Fruit fly (Drosophila melanogaster) whole organism, embryonic: Measurements from ENCODE around the gene Gycalpha99B.
A peak's percentile ranks its signal among the peaks of the same experiment; 100 is the strongest.

ENCODE experiments used
- Abd-B ChIP-seq: fragments of 200-800 bp; sonication (Bioruptor generic); optimal IDR thresholded peaks from 2 replicates; lab custom pipeline; 2018; ENCODE audit warnings: missing biosample characterization, mild to moderate bottlenecking, missing genetic modification characterization, moderate library complexity
- Ada2b ChIP-seq: fragments of 200-800 bp; sonication (Bioruptor generic); IDR thresholded peaks from 2 replicates; pipeline ENCODE4 v1.3.6; 2022; ENCODE audit warnings: missing biosample characterization, missing genetic modification characterization
- Atf3 ChIP-seq: fragments of 200-800 bp; sonication (Bioruptor generic); optimal IDR thresholded peaks from 3 replicates; lab custom pipeline; 2016; ENCODE audit warnings: missing biosample characterization, missing genetic modification characterization
- B-H1 ChIP-seq: fragments of 200-800 bp; sonication (Bioruptor generic); IDR thresholded peaks from 3 replicates; pipeline ENCODE4 v1.3.6; 2022; ENCODE audit warnings: missing biosample characterization, missing genetic modification characterization
- CG10267 ChIP-seq: fragments of 200-800 bp; sonication (Bioruptor generic); optimal IDR thresholded peaks from 2 replicates; lab custom pipeline; 2018; ENCODE audit warnings: missing biosample characterization, mild to moderate bottlenecking, missing genetic modification characterization, moderate library complexity
- CG10979 ChIP-seq: fragments of 200-800 bp; sonication (Bioruptor generic); optimal IDR thresholded peaks from 2 replicates; lab custom pipeline; 2018; ENCODE audit warnings: missing biosample characterization, mild to moderate bottlenecking, missing genetic modification characterization, moderate library complexity
- CG11456 ChIP-seq: fragments of 200-800 bp; sonication (Bioruptor generic); IDR thresholded peaks from 3 replicates; pipeline ENCODE4 v1.3.6; 2022; ENCODE audit warnings: missing biosample characterization, missing genetic modification characterization
- CG13424 ChIP-seq: fragments of 200-800 bp; sonication (Bioruptor generic); optimal IDR thresholded peaks from 2 replicates; lab custom pipeline; 2019; ENCODE audit warnings: missing biosample characterization, mild to moderate bottlenecking, missing genetic modification characterization, moderate library complexity
- CG14014 ChIP-seq: fragments of 200-800 bp; sonication (Bioruptor generic); IDR thresholded peaks from 2 replicates; pipeline ENCODE4 v1.3.6; 2022; ENCODE audit warnings: missing biosample characterization, missing genetic modification characterization
- CG16863 ChIP-seq: fragments of 200-800 bp; sonication (Bioruptor generic); optimal IDR thresholded peaks from 3 replicates; lab custom pipeline; 2016; ENCODE audit warnings: missing biosample characterization, missing genetic modification characterization
- CG17361 ChIP-seq: fragments of 200-800 bp; sonication (Bioruptor generic); IDR thresholded peaks from 3 replicates; pipeline ENCODE4 v1.3.6; 2022; ENCODE audit warnings: missing biosample characterization, missing genetic modification characterization
- CG17802 ChIP-seq: fragments of 200-800 bp; sonication (Bioruptor generic); optimal IDR thresholded peaks from 2 replicates; lab custom pipeline; 2018; ENCODE audit warnings: missing biosample characterization, mild to moderate bottlenecking, missing genetic modification characterization, moderate library complexity
- CG1832 ChIP-seq: fragments of 200-800 bp; sonication (Bioruptor generic); optimal IDR thresholded peaks from 2 replicates; lab custom pipeline; 2017; ENCODE audit warnings: missing biosample characterization, mild to moderate bottlenecking, missing genetic modification characterization, inconsistent platforms
- CG2889 ChIP-seq: fragments of 200-800 bp; sonication (Bioruptor generic); IDR thresholded peaks from 3 replicates; pipeline ENCODE4 v1.3.6; 2022; ENCODE audit warnings: missing biosample characterization, missing genetic modification characterization
- CG3163 ChIP-seq: fragments of 200-800 bp; sonication (Bioruptor generic); optimal IDR thresholded peaks from 3 replicates; lab custom pipeline; 2016; ENCODE audit warnings: missing biosample characterization, missing genetic modification characterization
- CG32772 ChIP-seq: fragments of 200-800 bp; sonication (Bioruptor generic); IDR thresholded peaks from 2 replicates; pipeline ENCODE4 v1.3.6; 2022; ENCODE audit warnings: missing biosample characterization, missing genetic modification characterization
- CG3847 ChIP-seq: fragments of 200-800 bp; sonication (Bioruptor generic); IDR thresholded peaks from 2 replicates; pipeline ENCODE4 v1.3.6; 2022; ENCODE audit warnings: missing biosample characterization, missing genetic modification characterization
- CG4424 ChIP-seq: fragments of 200-800 bp; sonication (Bioruptor generic); optimal IDR thresholded peaks from 3 replicates; lab custom pipeline; 2016; ENCODE audit warnings: missing biosample characterization, missing genetic modification characterization
- CG6689 ChIP-seq: fragments of 200-800 bp; sonication (Bioruptor generic); IDR thresholded peaks from 2 replicates; pipeline ENCODE4 v1.3.6; 2022; ENCODE audit warnings: missing biosample characterization, missing genetic modification characterization
- CG7271 ChIP-seq: fragments of 200-800 bp; sonication (Bioruptor generic); optimal IDR thresholded peaks from 2 replicates; lab custom pipeline; 2018; ENCODE audit warnings: missing biosample characterization, mild to moderate bottlenecking, missing genetic modification characterization, moderate library complexity
- CG8089 ChIP-seq: fragments of 200-800 bp; sonication (Bioruptor generic); optimal IDR thresholded peaks from 3 replicates; lab custom pipeline; 2016; ENCODE audit warnings: missing biosample characterization, missing genetic modification characterization
- CG8290 ChIP-seq, 3 experiments: fragments of 200-800 bp; sonication (Bioruptor generic); optimal IDR thresholded peaks; 2 replicates each; lab custom pipeline; 2016 to 2019; ENCODE audit warnings: missing biosample characterization in 3 of 3, missing genetic modification characterization in 3 of 3, mild to moderate bottlenecking in 2 of 3, moderate library complexity in 1 of 3
- CrebB ChIP-seq: fragments of 200-800 bp; sonication (Bioruptor generic); optimal IDR thresholded peaks from 3 replicates; lab custom pipeline; 2018; ENCODE audit warnings: missing biosample characterization, mild to moderate bottlenecking, missing genetic modification characterization
- D ChIP-seq, 2 experiments: fragments of 200-800 bp in 1 of 2; fragments of >200 bp in 1 of 2; sonication (Bioruptor generic) in 1 of 2; optimal IDR thresholded peaks; 2 replicates in 1 of 2; 3 replicates in 1 of 2; lab custom pipeline; 2017; ENCODE audit warnings: mild to moderate bottlenecking in 1 of 2, missing biosample characterization in 1 of 2, missing genetic modification characterization in 1 of 2, missing genetic modification reagents in 1 of 2
- Elba2 ChIP-seq: fragments of 200-800 bp; sonication (Bioruptor generic); optimal IDR thresholded peaks from 3 replicates; lab custom pipeline; 2016; ENCODE audit warnings: missing biosample characterization, missing genetic modification characterization
- HmgD ChIP-seq: fragments of 200-800 bp; sonication (Bioruptor generic); optimal IDR thresholded peaks from 3 replicates; lab custom pipeline; 2016; ENCODE audit warnings: missing biosample characterization, missing genetic modification characterization
- Myb ChIP-seq: fragments of 200-800 bp; sonication (Bioruptor generic); optimal IDR thresholded peaks from 2 replicates; lab custom pipeline; 2016; ENCODE audit warnings: missing biosample characterization, missing genetic modification characterization
- NFAT ChIP-seq: fragments of 200-800 bp; sonication (Bioruptor generic); IDR thresholded peaks from 2 replicates; pipeline ENCODE4 v1.3.6; 2022; ENCODE audit warnings: missing biosample characterization, missing genetic modification characterization
- Nf-YB ChIP-seq: fragments of 200-800 bp; sonication (Bioruptor generic); optimal IDR thresholded peaks from 3 replicates; lab custom pipeline; 2019; ENCODE audit warnings: missing biosample characterization, mild to moderate bottlenecking, missing genetic modification characterization, moderate library complexity
- Nf-YC ChIP-seq: fragments of 200-800 bp; optimal IDR thresholded peaks from 3 replicates; lab custom pipeline; 2019; ENCODE audit warnings: missing biosample characterization, mild to moderate bottlenecking, missing genetic modification characterization, moderate library complexity
- PHDP ChIP-seq: fragments of 200-800 bp; sonication (Bioruptor generic); optimal IDR thresholded peaks from 3 replicates; lab custom pipeline; 2018; ENCODE audit warnings: missing biosample characterization, mild to moderate bottlenecking, missing genetic modification characterization, moderate library complexity
- Xrp1 ChIP-seq: fragments of 200-800 bp; sonication (Bioruptor generic); IDR thresholded peaks from 2 replicates; pipeline ENCODE4 v1.3.6; 2022; ENCODE audit warnings: missing biosample characterization, missing genetic modification characterization
- YL-1 ChIP-seq: fragments of 200-800 bp; sonication (Bioruptor generic); optimal IDR thresholded peaks from 3 replicates; lab custom pipeline; 2017; ENCODE audit warnings: missing biosample characterization, mild to moderate bottlenecking, missing genetic modification characterization
- ase ChIP-seq: fragments of 200-800 bp; sonication (Bioruptor generic); IDR thresholded peaks from 3 replicates; pipeline ENCODE4 v1.3.6; 2022; ENCODE audit warnings: missing biosample characterization, missing genetic modification characterization
- ato ChIP-seq: fragments of 200-800 bp; sonication (Bioruptor generic); IDR thresholded peaks from 2 replicates; pipeline ENCODE4 v1.3.6; 2022; ENCODE audit warnings: missing biosample characterization, missing genetic modification characterization; ENCODE audit not compliant: partially characterized antibody
- bigmax ChIP-seq: fragments of 200-800 bp; sonication (Bioruptor generic); optimal IDR thresholded peaks from 2 replicates; lab custom pipeline; 2018; ENCODE audit warnings: missing biosample characterization, mild to moderate bottlenecking, missing genetic modification characterization
- chif ChIP-seq, 2 experiments: fragments of 200-800 bp; sonication (Bioruptor generic); optimal IDR thresholded peaks; 3 replicates each; lab custom pipeline; 2016; ENCODE audit warnings: missing biosample characterization in 2 of 2, missing genetic modification characterization in 2 of 2
- da ChIP-seq: fragments of 200-800 bp; sonication (Bioruptor generic); optimal IDR thresholded peaks from 2 replicates; lab custom pipeline; 2016; ENCODE audit warnings: missing biosample characterization, missing genetic modification characterization
- fd96Cb ChIP-seq: fragments of 200-800 bp; sonication (Bioruptor generic); optimal IDR thresholded peaks from 2 replicates; lab custom pipeline; 2018; ENCODE audit warnings: missing biosample characterization, mild to moderate bottlenecking, missing genetic modification characterization, moderate library complexity
- gcm2 ChIP-seq: fragments of 200-800 bp; sonication (Bioruptor generic); optimal IDR thresholded peaks from 2 replicates; lab custom pipeline; 2016; ENCODE audit warnings: missing biosample characterization, missing genetic modification characterization
- gem ChIP-seq: fragments of 200-800 bp; sonication (Bioruptor generic); optimal IDR thresholded peaks from 2 replicates; lab custom pipeline; 2019; ENCODE audit warnings: missing biosample characterization, mild to moderate bottlenecking, missing genetic modification characterization, moderate library complexity
- gsb-n ChIP-seq: fragments of 200-800 bp; sonication (Bioruptor generic); optimal IDR thresholded peaks from 3 replicates; lab custom pipeline; 2018; ENCODE audit warnings: missing biosample characterization, mild to moderate bottlenecking, missing genetic modification characterization
- lab ChIP-seq: fragments of 200-800 bp; sonication (Bioruptor generic); optimal IDR thresholded peaks from 3 replicates; lab custom pipeline; 2017; ENCODE audit warnings: missing biosample characterization, missing genetic modification characterization, mild to moderate bottlenecking, moderate library complexity, missing genetic modification reagents
- otp ChIP-seq: fragments of 200-800 bp; sonication (Bioruptor generic); IDR thresholded peaks from 3 replicates; pipeline ENCODE4, ENCODE4 v1.3.6; 2022; ENCODE audit warnings: missing biosample characterization, missing genetic modification characterization
- row ChIP-seq: fragments of 200-800 bp; sonication (Bioruptor generic); IDR thresholded peaks from 3 replicates; pipeline ENCODE4 v1.3.6; 2022; ENCODE audit warnings: missing biosample characterization, missing genetic modification characterization
- run ChIP-seq: fragments of 200-800 bp; sonication (Bioruptor generic); optimal IDR thresholded peaks from 3 replicates; lab custom pipeline; 2018; ENCODE audit warnings: missing biosample characterization, mild to moderate bottlenecking, missing genetic modification characterization
- sens ChIP-seq: fragments of 200-800 bp; sonication (Bioruptor generic); peaks from one replicate; lab custom pipeline; 2016; ENCODE audit warnings: missing biosample characterization, missing genetic modification characterization
- tin ChIP-seq: fragments of 200-800 bp; sonication (Bioruptor generic); optimal IDR thresholded peaks from 3 replicates; lab custom pipeline; 2016; ENCODE audit warnings: missing biosample characterization, missing genetic modification characterization
- trem ChIP-seq: fragments of 200-800 bp; optimal IDR thresholded peaks from 3 replicates; lab custom pipeline; 2019; ENCODE audit warnings: missing biosample characterization, mild to moderate bottlenecking, missing genetic modification characterization, moderate library complexity
- vvl ChIP-seq: fragments of 200-800 bp; sonication (Bioruptor generic); IDR thresholded peaks from 2 replicates; pipeline ENCODE4 v1.3.6; 2022; ENCODE audit warnings: missing biosample characterization, missing genetic modification characterization
- zfh1 ChIP-seq: fragments of 200-800 bp; sonication (Bioruptor generic); IDR thresholded peaks from 3 replicates; pipeline ENCODE4 v1.3.6; 2022; ENCODE audit warnings: missing biosample characterization, missing genetic modification characterization

The Gycalpha99B gene

DNA sequence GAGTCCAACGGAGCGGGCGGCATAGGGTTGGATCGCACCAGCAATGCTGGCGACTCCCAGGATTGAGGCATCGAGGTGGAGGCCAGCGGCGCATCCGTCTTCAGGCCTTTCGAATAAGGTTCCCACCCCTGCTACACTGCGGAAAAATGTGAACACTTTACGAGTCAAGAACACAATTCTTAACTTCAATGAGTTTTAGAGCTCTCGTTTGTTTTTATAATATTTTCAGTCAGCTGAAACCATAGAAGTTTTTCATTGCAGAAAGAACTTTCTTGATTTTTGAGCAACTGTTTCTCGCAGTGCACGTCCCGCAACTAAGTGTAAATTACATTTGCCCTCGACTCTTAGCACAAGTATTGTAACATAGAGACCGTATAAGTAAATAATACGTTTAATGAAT is 14.1 kb downstream of the Gycalpha99B start (continued):
- no peak for TF ChIP-seq Myb
- TF ChIP-seq CG8089, result no peak
- TF ChIP-seq PHDP (tag; lab: Kevin White, UChicago), result no peak
- no peak for TF ChIP-seq CG14014 (GFP tag; lab: Robert Waterston, UW)
- TF ChIP-seq B-H1, result no peak
- no peak for TF ChIP-seq CG8290 (GFP tag; optimal IDR thresholded peaks at IDR 0.05; lab: Kevin White, UChicago)
- TF ChIP-seq CG8290 (tag; optimal IDR thresholded peaks at IDR 0.05; lab: Kevin White, UChicago), result no peak
- TF ChIP-seq sens (GFP tag; lab: Kevin White, UChicago), result peak; percentile 89
- TF ChIP-seq gsb-n (tag; lab: Kevin White, UChicago), result peak; percentile 14
- no peak for TF ChIP-seq HmgD
- TF ChIP-seq Atf3, result peak; percentile 10
- no peak for TF ChIP-seq D (optimal IDR thresholded peaks at IDR 0.05; lab: Kevin White, UChicago)
- TF ChIP-seq D (GFP tag; optimal IDR thresholded peaks at IDR 0.05; lab: Kevin White, UChicago), result peak; percentile 11
- TF ChIP-seq Ada2b (GFP tag; lab: Robert Waterston, UW), result 0 out of 2 replicates have a peak, but pooled peaks have one; percentile 7
- no peak for TF ChIP-seq CG3847 (GFP tag; lab: Robert Waterston, UW)
- TF ChIP-seq CG11456 (GFP tag; lab: Robert Waterston, UW), result no peak
- TF ChIP-seq Nf-YB (GFP tag; lab: Kevin White, UChicago), result peak; percentile 17
- peak; percentile 21 to 50 for TF ChIP-seq chif (GFP tag; optimal IDR thresholded peaks at IDR 0.05; lab: Kevin White, UChicago)
- TF ChIP-seq CG4424 (GFP tag; lab: Kevin White, UChicago), result peak; percentile 36
- TF ChIP-seq Elba2 (GFP tag; lab: Kevin White, UChicago), result peak; percentile 40
- TF ChIP-seq ase (GFP tag; lab: Robert Waterston, UW), result no peak
- TF ChIP-seq NFAT (GFP tag; lab: Robert Waterston, UW), result no peak
- peak; percentile 33; the same call in 2 of the 3 replicates for TF ChIP-seq row (GFP tag; lab: Robert Waterston, UW)
- TF ChIP-seq lab (GFP tag; lab: Kevin White, UChicago), result no peak
- peak; percentile 21 for TF ChIP-seq CG17802 (tag; lab: Kevin White, UChicago)
- TF ChIP-seq CG6689 (GFP tag; lab: Robert Waterston, UW), result 0 out of 2 replicates have a peak, but pooled peaks have one; percentile 20
- no peak for TF ChIP-seq CG2889 (GFP tag; lab: Robert Waterston, UW)
- TF ChIP-seq bigmax (GFP tag; lab: Kevin White, UChicago), result no peak
- no peak for TF ChIP-seq CG16863 (GFP tag; lab: Kevin White, UChicago)
- TF ChIP-seq CG1832, result no peak
- 0 out of 2 replicates have a peak, but pooled peaks have one; percentile 25 for TF ChIP-seq CG32772 (GFP tag; lab: Robert Waterston, UW)
- peak; percentile 60; the same call in 1 of the 2 replicates for TF ChIP-seq Xrp1 (GFP tag; lab: Robert Waterston, UW)
- no peak for TF ChIP-seq YL-1 (GFP tag; lab: Kevin White, UChicago)
- TF ChIP-seq fd96Cb (tag; lab: Kevin White, UChicago), result no peak
- no peak for TF ChIP-seq CG13424
- TF ChIP-seq gcm2 (GFP tag; lab: Kevin White, UChicago), result no peak
- no peak for TF ChIP-seq ato (GFP tag; lab: Robert Waterston, UW)
- no peak for TF ChIP-seq CG3163 (GFP tag; lab: Kevin White, UChicago)
- TF ChIP-seq trem (tag; lab: Kevin White, UChicago), result peak; percentile 27
- peak; percentile 42 for TF ChIP-seq tin (GFP tag; lab: Kevin White, UChicago)
- TF ChIP-seq Nf-YC (tag; lab: Kevin White, UChicago), result no peak
- no peak for TF ChIP-seq otp (GFP tag; lab: Robert Waterston, UW)
- TF ChIP-seq zfh1 (GFP tag; lab: Robert Waterston, UW), result peak; percentile 77
- TF ChIP-seq CG10979 (tag; lab: Kevin White, UChicago), result peak; percentile 65
- TF ChIP-seq CG17361 (GFP tag; lab: Robert Waterston, UW), result 0 out of 3 replicates have a peak, but pooled peaks have one; percentile 13
- TF ChIP-seq Abd-B (GFP tag; lab: Kevin White, UChicago), result no peak
- peak; percentile 55 for TF ChIP-seq gem
- TF ChIP-seq run (tag; lab: Kevin White, UChicago), result no peak
- TF ChIP-seq CG10267 (tag; lab: Kevin White, UChicago), result peak; percentile 42
- TF ChIP-seq vvl, result 0 out of 2 replicates have a peak, but pooled peaks have one; percentile 22
- no peak for TF ChIP-seq CrebB
- TF ChIP-seq CG7271 (tag; lab: Kevin White, UChicago), result no peak
- TF ChIP-seq da (GFP tag; lab: Kevin White, UChicago), result no peak
